Worm (Caenorhabditis elegans) whole organism, early embryonic: ENCODE measurements around the gene sri-9.

ENCODE experiments used
- F13C5.2 ChIP-seq: sonication (generic microtip); optimal IDR thresholded peaks from 2 replicates; lab custom pipeline; 2017; ENCODE audit warnings: mild to moderate bottlenecking, missing genetic modification characterization, inconsistent platforms, missing compliant biosample characterization
- aly-1 ChIP-seq: sonication (generic microtip); optimal IDR thresholded peaks from 2 replicates; lab custom pipeline; 2016; ENCODE audit warnings: missing genetic modification characterization, missing compliant biosample characterization
- ets-7 ChIP-seq: sonication (generic microtip); optimal IDR thresholded peaks from 2 replicates; lab custom pipeline; 2016; ENCODE audit warnings: missing genotype, missing genetic modification characterization, missing compliant biosample characterization

- TF ChIP-seq aly-1 (tag; lab: Kevin White, UChicago) (no peak), F13C5.2 (tag; lab: Kevin White, UChicago) (no peak), ets-7 (no peak)
Measured at ce11 chrV:17026289-17026688, 25.0 kb downstream of the sri-9 start, which contains the start of gene F49H6.15.
